Fruit fly (Drosophila melanogaster) whole organism, prepupa: Measurements from ENCODE around the gene Regnase-1.

Experiments used
- CG10631 ChIP-seq: fragments of 200-800 bp; sonication (Bioruptor generic); optimal IDR thresholded peaks from 2 replicates; lab custom pipeline; 2016; ENCODE audit warnings: missing biosample characterization, missing genetic modification characterization
- CG11762 ChIP-seq: fragments of 200-800 bp; sonication (Bioruptor generic); optimal IDR thresholded peaks from 3 replicates; lab custom pipeline; 2016; ENCODE audit warnings: missing biosample characterization, missing genetic modification characterization; ENCODE audit not compliant: insufficient read depth
- CG11902 ChIP-seq: fragments of 200-800 bp; sonication (Bioruptor generic); optimal IDR thresholded peaks from 3 replicates; lab custom pipeline; 2016; ENCODE audit warnings: missing biosample characterization, missing genetic modification characterization
- CG15336 ChIP-seq: fragments of 200-800 bp; sonication (Bioruptor generic); IDR thresholded peaks from 2 replicates; pipeline ENCODE4 v1.3.6; 2022; ENCODE audit warnings: missing biosample characterization, missing genetic modification characterization
- CG1621 ChIP-seq: fragments of 200-800 bp; sonication (Bioruptor generic); optimal IDR thresholded peaks from 3 replicates; lab custom pipeline; 2018; ENCODE audit warnings: missing biosample characterization, mild to moderate bottlenecking, missing genetic modification characterization
- CG16779 ChIP-seq: fragments of 200-800 bp; sonication (Bioruptor generic); optimal IDR thresholded peaks from 3 replicates; lab custom pipeline; 2017; ENCODE audit warnings: missing biosample characterization, mild to moderate bottlenecking, missing genetic modification characterization
- CG3032 ChIP-seq: fragments of 200-800 bp; optimal IDR thresholded peaks from 2 replicates; lab custom pipeline; 2019; ENCODE audit warnings: missing biosample characterization, mild to moderate bottlenecking, missing genetic modification characterization, moderate library complexity
- CG31627 ChIP-seq: fragments of 200-800 bp; sonication (Bioruptor generic); optimal IDR thresholded peaks from 3 replicates; lab custom pipeline; 2016; ENCODE audit warnings: missing biosample characterization, missing genetic modification characterization
- CG32006 ChIP-seq: fragments of 200-800 bp; sonication (Bioruptor generic); optimal IDR thresholded peaks from 3 replicates; lab custom pipeline; 2017; ENCODE audit warnings: missing biosample characterization, mild to moderate bottlenecking, missing genetic modification characterization
- CG34406 ChIP-seq: fragments of 200-800 bp; sonication (Bioruptor generic); optimal IDR thresholded peaks from 3 replicates; lab custom pipeline; 2016; ENCODE audit warnings: missing biosample characterization, missing genetic modification characterization
- CG3919 ChIP-seq: fragments of 200-800 bp; sonication (Bioruptor generic); optimal IDR thresholded peaks from 3 replicates; lab custom pipeline; 2016; ENCODE audit warnings: missing biosample characterization, missing genetic modification characterization
- CG4318 ChIP-seq: fragments of 200-800 bp; sonication (Bioruptor generic); optimal IDR thresholded peaks from 3 replicates; lab custom pipeline; 2017; ENCODE audit warnings: missing biosample characterization, mild to moderate bottlenecking, missing genetic modification characterization
- CG6163 ChIP-seq: fragments of 200-800 bp; sonication (Bioruptor generic); IDR thresholded peaks from 3 replicates; pipeline ENCODE4 v1.3.6; 2022; ENCODE audit warnings: missing biosample characterization, missing genetic modification characterization
- CG6276 ChIP-seq: fragments of 200-800 bp; sonication (Bioruptor generic); optimal IDR thresholded peaks from 2 replicates; lab custom pipeline; 2017; ENCODE audit warnings: missing biosample characterization, mild to moderate bottlenecking, missing genetic modification characterization
- CG6792 ChIP-seq: fragments of 200-800 bp; sonication (Bioruptor generic); optimal IDR thresholded peaks from 3 replicates; lab custom pipeline; 2016; ENCODE audit warnings: missing biosample characterization, missing genetic modification characterization
- CG6808 ChIP-seq: fragments of 200-800 bp; sonication (Bioruptor generic); optimal IDR thresholded peaks from 3 replicates; lab custom pipeline; 2017; ENCODE audit warnings: missing biosample characterization, missing genetic modification characterization, mild to moderate bottlenecking, moderate library complexity, missing genetic modification reagents
- CG6854 ChIP-seq: fragments of 200-800 bp; sonication (Bioruptor generic); optimal IDR thresholded peaks from 2 replicates; lab custom pipeline; 2017; ENCODE audit warnings: missing biosample characterization, mild to moderate bottlenecking, missing genetic modification characterization
- CG7368 ChIP-seq: fragments of 200-800 bp; sonication (Bioruptor generic); optimal IDR thresholded peaks from 3 replicates; lab custom pipeline; 2016; ENCODE audit warnings: missing biosample characterization, missing genetic modification characterization
- CG8319 ChIP-seq: fragments of 200-800 bp; sonication (Bioruptor generic); optimal IDR thresholded peaks from 3 replicates; lab custom pipeline; 2016; ENCODE audit warnings: missing biosample characterization, missing genetic modification characterization
- CG8632 ChIP-seq: fragments of 200-800 bp; sonication (Bioruptor generic); optimal IDR thresholded peaks from 3 replicates; lab custom pipeline; 2016; ENCODE audit warnings: missing biosample characterization, missing genetic modification characterization
- CG9139 ChIP-seq: fragments of 200-800 bp; sonication (Bioruptor generic); optimal IDR thresholded peaks from 3 replicates; lab custom pipeline; 2017; ENCODE audit warnings: missing biosample characterization, mild to moderate bottlenecking, missing genetic modification characterization
- Eip75B ChIP-seq: fragments of 200-800 bp; sonication (Bioruptor generic); optimal IDR thresholded peaks from 3 replicates; lab custom pipeline; 2016; ENCODE audit warnings: missing biosample characterization, missing genetic modification characterization
- Eip78C ChIP-seq: fragments of 200-800 bp; sonication (Bioruptor generic); peaks from one replicate; lab custom pipeline; 2016; ENCODE audit warnings: missing biosample characterization, missing genetic modification characterization
- Ets21C ChIP-seq: fragments of 200-800 bp; sonication (Bioruptor generic); optimal IDR thresholded peaks from 3 replicates; lab custom pipeline; 2016; ENCODE audit warnings: missing biosample characterization, missing genetic modification characterization
- Ets96B ChIP-seq: fragments of 200-800 bp; optimal IDR thresholded peaks from 2 replicates; lab custom pipeline; 2019; ENCODE audit warnings: missing biosample characterization, mild to moderate bottlenecking, missing genetic modification characterization, moderate library complexity
- Gug ChIP-seq: fragments of 200-800 bp; sonication (Bioruptor generic); IDR thresholded peaks from 2 replicates; pipeline ENCODE4 v1.3.6; 2022; ENCODE audit warnings: missing biosample characterization, missing genetic modification characterization
- Hr38 ChIP-seq: sonication (Bioruptor generic); optimal IDR thresholded peaks from 2 replicates; lab custom pipeline; 2016; ENCODE audit warnings: missing biosample characterization, missing genetic modification characterization
- Hr39 ChIP-seq: fragments of 200-800 bp; sonication (Bioruptor generic); optimal IDR thresholded peaks from 2 replicates; lab custom pipeline; 2016; ENCODE audit warnings: missing biosample characterization, missing genetic modification characterization
- Hr4 ChIP-seq: fragments of 200-800 bp; sonication (Bioruptor generic); optimal IDR thresholded peaks from 3 replicates; lab custom pipeline; 2016; ENCODE audit warnings: missing biosample characterization, missing genetic modification characterization
- Lpt ChIP-seq: fragments of 200-800 bp; sonication (Bioruptor generic); optimal IDR thresholded peaks from 3 replicates; lab custom pipeline; 2016; ENCODE audit warnings: missing biosample characterization, missing genetic modification characterization
- Met ChIP-seq: fragments of 200-800 bp; sonication (Bioruptor generic); optimal IDR thresholded peaks from 3 replicates; lab custom pipeline; 2016; ENCODE audit warnings: missing biosample characterization, missing genetic modification characterization
- OdsH ChIP-seq: fragments of 200-800 bp; sonication (Bioruptor generic); optimal IDR thresholded peaks from 3 replicates; lab custom pipeline; 2016; ENCODE audit warnings: missing biosample characterization, missing genetic modification characterization
- Smox ChIP-seq: fragments of 200-800 bp; sonication (Bioruptor generic); optimal IDR thresholded peaks from 3 replicates; lab custom pipeline; 2016; ENCODE audit warnings: missing biosample characterization, missing genetic modification characterization
- Sox102F ChIP-seq: fragments of 200-800 bp; sonication (Bioruptor generic); optimal IDR thresholded peaks from 2 replicates; lab custom pipeline; 2016; ENCODE audit warnings: missing biosample characterization, mild to moderate bottlenecking, missing genetic modification characterization
- Sox14 ChIP-seq: fragments of 200-800 bp; sonication (Bioruptor generic); optimal IDR thresholded peaks from 3 replicates; lab custom pipeline; 2016; ENCODE audit warnings: missing biosample characterization, missing genetic modification characterization
- Sox15 ChIP-seq: fragments of 200-800 bp; sonication (Bioruptor generic); optimal IDR thresholded peaks from 3 replicates; lab custom pipeline; 2016; ENCODE audit warnings: missing biosample characterization, missing genetic modification characterization
- achi ChIP-seq: fragments of 200-800 bp; sonication (Bioruptor generic); optimal IDR thresholded peaks from 3 replicates; lab custom pipeline; 2016; ENCODE audit warnings: missing biosample characterization, missing genetic modification characterization
- acj6 ChIP-seq: fragments of 200-800 bp; sonication (Bioruptor generic); optimal IDR thresholded peaks from 3 replicates; lab custom pipeline; 2016; ENCODE audit warnings: missing biosample characterization, missing genetic modification characterization
- cyc ChIP-seq: fragments of 200-800 bp; sonication (Bioruptor generic); optimal IDR thresholded peaks from 3 replicates; lab custom pipeline; 2016; ENCODE audit warnings: missing biosample characterization, missing genetic modification characterization
- dac ChIP-seq: fragments of 200-800 bp; sonication (Bioruptor generic); optimal IDR thresholded peaks from 2 replicates; lab custom pipeline; 2017; ENCODE audit warnings: missing biosample characterization, mild to moderate bottlenecking, missing genetic modification characterization
- dsx ChIP-seq: fragments of 200-800 bp; optimal IDR thresholded peaks from 3 replicates; lab custom pipeline; 2019; ENCODE audit warnings: missing biosample characterization, mild to moderate bottlenecking, missing genetic modification characterization, moderate library complexity; ENCODE audit not compliant: poor library complexity, severe bottlenecking
- eg ChIP-seq: fragments of 200-800 bp; sonication (Bioruptor generic); IDR thresholded peaks from 3 replicates; pipeline ENCODE4 v1.3.6; 2022; ENCODE audit warnings: missing biosample characterization, missing genetic modification characterization
- esn ChIP-seq: fragments of 200-800 bp; sonication (Bioruptor generic); optimal IDR thresholded peaks from 2 replicates; lab custom pipeline; 2016; ENCODE audit warnings: missing biosample characterization, mild to moderate bottlenecking, missing genetic modification characterization, moderate library complexity
- fd59A ChIP-seq: fragments of 200-800 bp; sonication (Bioruptor generic); optimal IDR thresholded peaks from 2 replicates; lab custom pipeline; 2017; ENCODE audit warnings: missing biosample characterization, mild to moderate bottlenecking, missing genetic modification characterization, missing genetic modification reagents
- fd85E ChIP-seq: fragments of 200-800 bp; sonication (Bioruptor generic); optimal IDR thresholded peaks from 3 replicates; lab custom pipeline; 2016; ENCODE audit warnings: missing biosample characterization, missing genetic modification characterization
- fkh ChIP-seq: fragments of 200-800 bp; sonication (Bioruptor generic); optimal IDR thresholded peaks from 3 replicates; lab custom pipeline; 2017; ENCODE audit warnings: missing biosample characterization, mild to moderate bottlenecking, missing genetic modification characterization, moderate library complexity
- net ChIP-seq: fragments of 200-800 bp; sonication (Bioruptor generic); optimal IDR thresholded peaks from 3 replicates; lab custom pipeline; 2016; ENCODE audit warnings: missing biosample characterization, missing genetic modification characterization
- pdm3 ChIP-seq: fragments of 200-800 bp; sonication (Bioruptor generic); optimal IDR thresholded peaks from 3 replicates; lab custom pipeline; 2016; ENCODE audit warnings: missing biosample characterization, missing genetic modification characterization
- salr ChIP-seq, 2 experiments: fragments of 200-800 bp; sonication (Bioruptor generic); optimal IDR thresholded peaks; 3 replicates each; lab custom pipeline; 2016 to 2018; ENCODE audit warnings: missing biosample characterization in 2 of 2, missing genetic modification characterization in 2 of 2, mild to moderate bottlenecking in 1 of 2
- ss ChIP-seq, 2 experiments: fragments of 200-800 bp; sonication (Bioruptor generic); optimal IDR thresholded peaks; 2 replicates in 1 of 2; 3 replicates in 1 of 2; lab custom pipeline; 2017 to 2018; ENCODE audit warnings: mild to moderate bottlenecking in 2 of 2, missing biosample characterization in 2 of 2, missing genetic modification characterization in 2 of 2, moderate library complexity in 1 of 2
- svp ChIP-seq: fragments of 200-800 bp; sonication (Bioruptor generic); peaks from one replicate; lab custom pipeline; 2016; ENCODE audit warnings: missing biosample characterization, missing genetic modification characterization
- topi ChIP-seq: fragments of 200-800 bp; sonication (Bioruptor generic); optimal IDR thresholded peaks from 3 replicates; lab custom pipeline; 2016; ENCODE audit warnings: missing biosample characterization, missing genetic modification characterization
- vri ChIP-seq: fragments of 200-800 bp; sonication (Bioruptor generic); optimal IDR thresholded peaks from 3 replicates; lab custom pipeline; 2016; ENCODE audit warnings: missing biosample characterization, mild to moderate bottlenecking, missing genetic modification characterization

The Regnase-1 gene

DNA sequence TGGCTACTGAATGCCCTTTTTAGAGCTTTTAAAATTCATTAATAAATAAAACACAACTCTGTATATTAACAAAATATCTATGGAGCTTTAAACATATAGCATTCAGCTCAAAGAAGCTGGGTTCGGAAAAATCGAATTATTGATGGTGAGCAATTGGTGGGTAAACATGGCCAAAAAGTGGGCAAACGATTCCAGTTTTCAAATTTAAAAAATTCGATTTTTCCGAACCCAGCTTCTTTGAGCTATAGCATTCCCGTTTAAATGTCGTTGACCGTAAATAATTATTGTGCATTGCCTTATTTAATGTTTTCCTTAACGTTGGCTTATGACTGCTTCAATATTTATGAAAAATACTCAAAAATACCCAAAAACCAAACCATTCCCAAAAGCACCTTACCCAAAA, 34.3 kb downstream of the Regnase-1 start:
- no peak for TF ChIP-seq fd85E (GFP tag; lab: Kevin White, UChicago)
- peak; percentile 49 for TF ChIP-seq Hr4 (GFP tag; lab: Kevin White, UChicago)
- TF ChIP-seq Smox (GFP tag; lab: Kevin White, UChicago), result peak; percentile 64
- no peak for TF ChIP-seq CG6276 (GFP tag; lab: Kevin White, UChicago)
- TF ChIP-seq CG4318 (GFP tag; lab: Kevin White, UChicago), result peak; percentile 23
- TF ChIP-seq CG8632 (GFP tag; lab: Kevin White, UChicago), result peak; percentile 37
- TF ChIP-seq fd59A (GFP tag; lab: Kevin White, UChicago), result peak; percentile 23
- no peak for TF ChIP-seq vri (GFP tag; lab: Kevin White, UChicago)
- peak; percentile 39 for TF ChIP-seq Sox14 (GFP tag; lab: Kevin White, UChicago)
- peak; percentile 37 for TF ChIP-seq dac (GFP tag; lab: Kevin White, UChicago)
- TF ChIP-seq cyc (GFP tag; lab: Kevin White, UChicago), result peak; percentile 53
- peak; percentile 59 for TF ChIP-seq Eip75B (GFP tag; lab: Kevin White, UChicago)
- peak; percentile 10 for TF ChIP-seq OdsH (GFP tag; lab: Kevin White, UChicago)
- no peak for TF ChIP-seq Gug
- peak; percentile 44 for TF ChIP-seq CG3032 (tag; lab: Kevin White, UChicago)
- TF ChIP-seq CG34406, result peak; percentile 46
- peak; percentile 57 for TF ChIP-seq pdm3 (GFP tag; lab: Kevin White, UChicago)
- peak; percentile 24 for TF ChIP-seq CG11902 (GFP tag; lab: Kevin White, UChicago)
- peak; percentile 43 for TF ChIP-seq CG6808 (GFP tag; lab: Kevin White, UChicago)
- TF ChIP-seq acj6 (GFP tag; lab: Kevin White, UChicago), result peak; percentile 41
- no peak for TF ChIP-seq dsx (GFP tag; lab: Kevin White, UChicago)
- TF ChIP-seq CG6792 (GFP tag; lab: Kevin White, UChicago), result peak; percentile 34
- TF ChIP-seq Eip78C (GFP tag; lab: Kevin White, UChicago), result peak; percentile 77
- peak; percentile 44 for TF ChIP-seq net
- no peak for TF ChIP-seq CG8319 (GFP tag; lab: Kevin White, UChicago)
- peak; percentile 45 for TF ChIP-seq CG10631 (GFP tag; lab: Kevin White, UChicago)
- peak; percentile 72 for TF ChIP-seq CG32006
- TF ChIP-seq Hr39, result peak; percentile 45
- no peak for TF ChIP-seq Ets96B (tag; lab: Kevin White, UChicago)
- no peak for TF ChIP-seq Hr38 (GFP tag; lab: Kevin White, UChicago)
- peak; percentile 35 for TF ChIP-seq achi (GFP tag; lab: Kevin White, UChicago)
- TF ChIP-seq CG6163 (GFP tag; lab: Robert Waterston, UW), result no peak
- TF ChIP-seq CG16779 (tag; lab: Kevin White, UChicago), result no peak
- no peak for TF ChIP-seq eg (GFP tag; lab: Robert Waterston, UW)
- peak; percentile 74 for TF ChIP-seq topi
- no peak for TF ChIP-seq CG11762 (GFP tag; lab: Kevin White, UChicago)
- peak; percentile 69 for TF ChIP-seq Met (GFP tag; lab: Kevin White, UChicago)
- TF ChIP-seq salr (GFP tag; optimal IDR thresholded peaks at IDR 0.05; lab: Kevin White, UChicago), result peak in 1 of 2 experiments; percentile 55
- TF ChIP-seq CG31627 (GFP tag; lab: Kevin White, UChicago), result peak; percentile 59
- peak; percentile 79 for TF ChIP-seq svp (GFP tag; lab: Kevin White, UChicago)
- TF ChIP-seq ss (GFP tag; optimal IDR thresholded peaks at IDR 0.05; lab: Kevin White, UChicago), result peak in 1 of 2 experiments; percentile 49
- no peak for TF ChIP-seq CG15336 (GFP tag; lab: Robert Waterston, UW)
- no peak for TF ChIP-seq CG9139 (GFP tag; lab: Kevin White, UChicago)
- TF ChIP-seq CG3919 (GFP tag; lab: Kevin White, UChicago), result peak; percentile 22
- TF ChIP-seq Lpt (GFP tag; lab: Kevin White, UChicago), result no peak
- TF ChIP-seq esn (GFP tag; lab: Kevin White, UChicago), result peak; percentile 71
- no peak for TF ChIP-seq CG6854 (GFP tag; lab: Kevin White, UChicago)
- TF ChIP-seq Sox15 (GFP tag; lab: Kevin White, UChicago), result peak; percentile 44
- peak; percentile 35 for TF ChIP-seq Sox102F (GFP tag; lab: Kevin White, UChicago)
- peak; percentile 38 for TF ChIP-seq Ets21C
- no peak for TF ChIP-seq CG7368 (GFP tag; lab: Kevin White, UChicago)
- TF ChIP-seq CG1621, result no peak
- no peak for TF ChIP-seq fkh (GFP tag; lab: Kevin White, UChicago)
